Worm (Caenorhabditis elegans) whole organism, L4 larva: ENCODE measurements around the gene srd-38.
A peak's percentile ranks its signal among the peaks of the same experiment; 100 is the strongest.
"Not testable (repeated sequence)": the region's sequence is repeated elsewhere in the genome, so short reads cannot be mapped to it uniquely, and the experiment has no call there.

Experiments used
- ces-1 ChIP-seq: fragments of 150-350 bp; sonication (generic microtip); optimal IDR thresholded peaks from 4 replicates; lab custom pipeline; 2014; ENCODE audit warnings: missing biosample characterization, missing genetic modification reagents, missing genetic modification characterization
- daf-8 ChIP-seq: fragments of 200-800 bp; sonication (Bioruptor generic); IDR thresholded peaks from 2 replicates; pipeline ENCODE4 v1.3.6; 2022; ENCODE audit warnings: missing genetic modification characterization, missing compliant biosample characterization
- egl-27 ChIP-seq: sonication (generic microtip); optimal IDR thresholded peaks from 3 replicates; lab custom pipeline; 2017; ENCODE audit warnings: missing biosample characterization, missing genetic modification reagents, missing genetic modification characterization
- lin-39 ChIP-seq: fragments of 150-350 bp; optimal IDR thresholded peaks from 2 replicates; lab custom pipeline; 2014; ENCODE audit warnings: missing biosample characterization, missing genetic modification reagents, missing genetic modification characterization
- mxl-3 ChIP-seq: fragments of 200-800 bp; sonication (Bioruptor generic); optimal IDR thresholded peaks from 2 replicates; lab custom pipeline; 2018; ENCODE audit warnings: mild to moderate bottlenecking, missing genetic modification characterization, missing compliant biosample characterization
- nhr-11 ChIP-seq: fragments of 150-350 bp; optimal IDR thresholded peaks from 2 replicates; lab custom pipeline; 2014; ENCODE audit warnings: missing biosample characterization, missing genetic modification characterization
- nhr-76 ChIP-seq: fragments of 150-350 bp; optimal IDR thresholded peaks from 2 replicates; lab custom pipeline; 2014; ENCODE audit warnings: missing biosample characterization, missing genetic modification characterization
- skn-1 ChIP-seq: fragments of 150-350 bp; optimal IDR thresholded peaks from 2 replicates; lab custom pipeline; 2014; ENCODE audit warnings: missing biosample characterization, missing genetic modification characterization
- spr-3 ChIP-seq: fragments of 200-800 bp; sonication (Bioruptor generic); optimal IDR thresholded peaks from 2 replicates; lab custom pipeline; 2018; ENCODE audit warnings: mild to moderate bottlenecking, missing genetic modification characterization, missing compliant biosample characterization
- tag-97 ChIP-seq: fragments of 200-800 bp; sonication (Bioruptor generic); IDR thresholded peaks from 2 replicates; pipeline ENCODE4 v1.3.6; 2022; ENCODE audit warnings: missing genetic modification characterization, missing compliant biosample characterization
- tra-1 ChIP-seq: fragments of 200-800 bp; sonication (Bioruptor generic); IDR thresholded peaks from 2 replicates; pipeline ENCODE4 v1.3.6; 2022; ENCODE audit warnings: missing genetic modification reagents, missing genetic modification characterization, missing compliant biosample characterization

- not testable (repeated sequence) for TF ChIP-seq mxl-3; nhr-11 (tag; lab: Kevin White, UChicago); lin-39 (tag; lab: Kevin White, UChicago); nhr-76; egl-27 (tag; lab: Kevin White, UChicago); spr-3 (GFP tag; lab: Kevin White, UChicago); tag-97; daf-8; ces-1 (GFP tag; lab: Kevin White, UChicago); skn-1 (tag; lab: Kevin White, UChicago)
- peak; percentile 61; the same call in 1 of the 2 replicates for TF ChIP-seq tra-1 (GFP tag; lab: Robert Waterston, UW)
These were observed 30.5 kb upstream of the srd-38 start for ce11 chrX:13261037-13261592.
